Worm (Caenorhabditis elegans) whole organism, L2 larva: ENCODE data around the gene C27A7.3.

Experiments
- Y55F3AM.14 ChIP-seq: fragments of 200-800 bp; sonication (Bioruptor generic); optimal IDR thresholded peaks from 2 replicates; lab custom pipeline; 2018; ENCODE audit warnings: mild to moderate bottlenecking, missing genetic modification characterization, missing compliant biosample characterization
- egl-27 ChIP-seq: sonication (generic microtip); optimal IDR thresholded peaks from 3 replicates; lab custom pipeline; 2017; ENCODE audit warnings: missing biosample characterization, missing genetic modification reagents, missing genetic modification characterization
- nhr-11 ChIP-seq: fragments of 150-350 bp; optimal IDR thresholded peaks from 2 replicates; lab custom pipeline; 2014; ENCODE audit warnings: missing biosample characterization, missing genetic modification characterization
- sma-3 ChIP-seq: sonication (generic microtip); optimal IDR thresholded peaks from 2 replicates; lab custom pipeline; 2016; ENCODE audit warnings: missing genetic modification reagents, missing genetic modification characterization, missing compliant biosample characterization
- unc-55 ChIP-seq: fragments of 150-350 bp; sonication (generic microtip); optimal IDR thresholded peaks from 3 replicates; lab custom pipeline; 2014; ENCODE audit warnings: missing biosample characterization, missing genetic modification reagents, missing genetic modification characterization
- ztf-11 ChIP-seq: sonication (generic microtip); optimal IDR thresholded peaks from 2 replicates; lab custom pipeline; 2017; ENCODE audit warnings: missing biosample characterization, missing genetic modification characterization

ce11 chrV:12181310-12181709 lies 40.6 kb downstream of the C27A7.3 start, which contains the start of gene elpc-3:
- no peak for TF ChIP-seq ztf-11 (tag; lab: Kevin White, UChicago)
- no peak for TF ChIP-seq sma-3 (GFP tag; lab: Kevin White, UChicago)
- no peak for TF ChIP-seq Y55F3AM.14 (GFP tag; lab: Kevin White, UChicago)
- TF ChIP-seq nhr-11 (tag; lab: Kevin White, UChicago): no peak
- no peak for TF ChIP-seq unc-55
- no peak for TF ChIP-seq egl-27
